Worm (Caenorhabditis elegans) whole organism, L3 larva: Measurements from ENCODE around the gene cox-10.
A peak's percentile ranks its signal among the peaks of the same experiment; 100 is the strongest.

Source experiments
- R02D3.7 ChIP-seq: fragments of 150-350 bp; optimal IDR thresholded peaks from 2 replicates; lab custom pipeline; 2014; ENCODE audit warnings: missing biosample characterization, missing genetic modification characterization
- ZK546.5 ChIP-seq: sonication (generic microtip); optimal IDR thresholded peaks from 2 replicates; lab custom pipeline; 2017; ENCODE audit warnings: missing biosample characterization, missing genetic modification characterization
- aly-2 ChIP-seq: fragments of 150-350 bp; optimal IDR thresholded peaks from 2 replicates; lab custom pipeline; 2014; ENCODE audit warnings: missing biosample characterization, missing genetic modification characterization
- ama-1 ChIP-seq: fragments of 150-350 bp; optimal IDR thresholded peaks from 2 replicates; lab custom pipeline; 2018
- ceh-28 ChIP-seq: fragments of 150-350 bp; optimal IDR thresholded peaks from 2 replicates; lab custom pipeline; 2014; ENCODE audit warnings: missing biosample characterization, missing genetic modification reagents, missing genetic modification characterization
- ceh-9 ChIP-seq: sonication (generic microtip); optimal IDR thresholded peaks from 2 replicates; lab custom pipeline; 2018; ENCODE audit warnings: missing biosample characterization, missing genetic modification characterization
- daf-12 ChIP-seq: fragments of 150-350 bp; optimal IDR thresholded peaks from 2 replicates; lab custom pipeline; 2014; ENCODE audit warnings: missing biosample characterization, missing genetic modification reagents, missing genetic modification characterization
- egl-27 ChIP-seq: sonication (generic microtip); optimal IDR thresholded peaks from 4 replicates; lab custom pipeline; 2017; ENCODE audit warnings: missing biosample characterization, missing genetic modification reagents, missing genetic modification characterization
- egl-5 ChIP-seq: fragments of 150-350 bp; optimal IDR thresholded peaks from 2 replicates; lab custom pipeline; 2017; ENCODE audit warnings: missing biosample characterization, missing genetic modification reagents, missing genetic modification characterization, inconsistent platforms
- elt-1 ChIP-seq: fragments of 150-350 bp; optimal IDR thresholded peaks from 2 replicates; lab custom pipeline; 2014; ENCODE audit warnings: missing biosample characterization, missing genetic modification characterization
- elt-2 ChIP-seq: sonication (generic microtip); optimal IDR thresholded peaks from 2 replicates; lab custom pipeline; 2016; ENCODE audit warnings: missing genetic modification reagents, mild to moderate bottlenecking, missing genetic modification characterization, missing compliant biosample characterization
- elt-3 ChIP-seq, 3 experiments: fragments of 150-350 bp in 1 of 3; sonication (generic microtip) in 2 of 3; optimal IDR thresholded peaks; 2 replicates in 2 of 3; 4 replicates in 1 of 3; lab custom pipeline; 2014 to 2017; ENCODE audit warnings: missing biosample characterization in 3 of 3, missing genetic modification characterization in 3 of 3
- eor-1 ChIP-seq, 2 experiments: fragments of 150-350 bp; optimal IDR thresholded peaks; 2 replicates each; lab custom pipeline; 2014 to 2018; ENCODE audit warnings: missing biosample characterization in 2 of 2, missing genetic modification characterization in 2 of 2
- fkh-10 ChIP-seq: sonication (generic microtip); optimal IDR thresholded peaks from 2 replicates; lab custom pipeline; 2017; ENCODE audit warnings: missing biosample characterization, missing genetic modification reagents, missing genetic modification characterization
- fkh-2 ChIP-seq: fragments of 150-350 bp; optimal IDR thresholded peaks from 2 replicates; lab custom pipeline; 2014; ENCODE audit warnings: missing biosample characterization, missing genetic modification reagents, missing genetic modification characterization
- fos-1 ChIP-seq: fragments of 150-350 bp; optimal IDR thresholded peaks from 2 replicates; lab custom pipeline; 2014; ENCODE audit warnings: missing biosample characterization, missing genetic modification characterization
- jun-1 ChIP-seq: fragments of 150-350 bp; optimal IDR thresholded peaks from 2 replicates; lab custom pipeline; 2014; ENCODE audit warnings: missing biosample characterization, missing genetic modification reagents, missing genetic modification characterization
- lin-15B ChIP-seq: fragments of 150-350 bp; optimal IDR thresholded peaks from 2 replicates; lab custom pipeline; 2014; ENCODE audit warnings: missing biosample characterization, missing genetic modification characterization
- lin-39 ChIP-seq: fragments of 150-350 bp; optimal IDR thresholded peaks from 2 replicates; lab custom pipeline; 2018; ENCODE audit warnings: missing biosample characterization, missing genetic modification reagents, missing genetic modification characterization
- lsy-12 ChIP-seq: sonication (generic microtip); optimal IDR thresholded peaks from 2 replicates; lab custom pipeline; 2016; ENCODE audit warnings: mild to moderate bottlenecking, missing genetic modification characterization, missing compliant biosample characterization
- mdl-1 ChIP-seq: fragments of 150-350 bp; optimal IDR thresholded peaks from 2 replicates; lab custom pipeline; 2014; ENCODE audit warnings: missing biosample characterization, missing genetic modification characterization
- mml-1 ChIP-seq: fragments of 150-350 bp; sonication (generic microtip); optimal IDR thresholded peaks from 3 replicates; lab custom pipeline; 2014; ENCODE audit warnings: missing biosample characterization, missing genetic modification characterization
- nfya-1 ChIP-seq: sonication (generic microtip); optimal IDR thresholded peaks from 2 replicates; lab custom pipeline; 2017; ENCODE audit warnings: missing genetic modification characterization, mild to moderate bottlenecking, missing compliant biosample characterization, antibody characterized with exemption, moderate library complexity; ENCODE audit not compliant: insufficient read depth
- nhr-12 ChIP-seq: fragments of 150-350 bp; optimal IDR thresholded peaks from 2 replicates; lab custom pipeline; 2014; ENCODE audit warnings: missing biosample characterization, missing genetic modification characterization
- nhr-23 ChIP-seq: fragments of 150-350 bp; optimal IDR thresholded peaks from 2 replicates; lab custom pipeline; 2014; ENCODE audit warnings: missing biosample characterization, missing genetic modification reagents, missing genetic modification characterization
- nhr-237 ChIP-seq: fragments of 150-350 bp; optimal IDR thresholded peaks from 2 replicates; lab custom pipeline; 2014; ENCODE audit warnings: missing biosample characterization, missing genetic modification characterization
- nhr-28 ChIP-seq: fragments of 150-350 bp; optimal IDR thresholded peaks from 2 replicates; lab custom pipeline; 2014; ENCODE audit warnings: missing biosample characterization, missing genetic modification characterization
- nhr-43 ChIP-seq: sonication (generic microtip); optimal IDR thresholded peaks from 2 replicates; lab custom pipeline; 2016; ENCODE audit warnings: mild to moderate bottlenecking, missing genetic modification characterization, missing compliant biosample characterization; ENCODE audit not compliant: poor library complexity, severe bottlenecking
- nhr-67 ChIP-seq: fragments of 150-350 bp; optimal IDR thresholded peaks from 2 replicates; lab custom pipeline; 2014; ENCODE audit warnings: missing biosample characterization, missing genetic modification characterization
- nhr-76 ChIP-seq: fragments of 150-350 bp; sonication (generic microtip); optimal IDR thresholded peaks from 5 replicates; lab custom pipeline; 2014; ENCODE audit warnings: missing biosample characterization, missing genetic modification characterization
- nhr-77 ChIP-seq: fragments of 150-350 bp; optimal IDR thresholded peaks from 2 replicates; lab custom pipeline; 2014; ENCODE audit warnings: missing biosample characterization, missing genetic modification characterization
- pha-4 ChIP-seq: fragments of 150-350 bp; optimal IDR thresholded peaks from 2 replicates; lab custom pipeline; 2014; ENCODE audit warnings: missing biosample characterization, missing genetic modification reagents, missing genetic modification characterization
- pqm-1 ChIP-seq: fragments of 150-350 bp; optimal IDR thresholded peaks from 2 replicates; lab custom pipeline; 2017; ENCODE audit warnings: missing biosample characterization, missing genetic modification characterization, inconsistent platforms
- sea-2 ChIP-seq: fragments of 150-350 bp; sonication (generic microtip); optimal IDR thresholded peaks from 4 replicates; lab custom pipeline; 2014; ENCODE audit warnings: missing biosample characterization, missing genetic modification reagents, missing genetic modification characterization
- skn-1 ChIP-seq: fragments of 150-350 bp; optimal IDR thresholded peaks from 2 replicates; lab custom pipeline; 2014; ENCODE audit warnings: missing biosample characterization, missing genetic modification characterization
- snpc-4 ChIP-seq: fragments of 150-350 bp; optimal IDR thresholded peaks from 2 replicates; lab custom pipeline; 2014; ENCODE audit warnings: missing biosample characterization, missing genetic modification characterization
- tbx-2 ChIP-seq: sonication (generic microtip); optimal IDR thresholded peaks from 2 replicates; lab custom pipeline; 2016; ENCODE audit warnings: mild to moderate bottlenecking, missing genetic modification characterization, missing compliant biosample characterization
- unc-39 ChIP-seq: sonication (generic microtip); optimal IDR thresholded peaks from 4 replicates; lab custom pipeline; 2017; ENCODE audit warnings: missing biosample characterization, missing genetic modification characterization
- unc-62 ChIP-seq: fragments of 150-350 bp; sonication (generic microtip); optimal IDR thresholded peaks from 4 replicates; lab custom pipeline; 2014; ENCODE audit warnings: missing biosample characterization, missing genetic modification reagents, missing genetic modification characterization
- ztf-11 ChIP-seq: fragments of 150-350 bp; optimal IDR thresholded peaks from 2 replicates; lab custom pipeline; 2014; ENCODE audit warnings: missing biosample characterization, missing genetic modification characterization
- ztf-4 ChIP-seq: fragments of 150-350 bp; optimal IDR thresholded peaks from 2 replicates; lab custom pipeline; 2014; ENCODE audit warnings: missing biosample characterization, missing genetic modification characterization

The cox-10 gene

DNA sequence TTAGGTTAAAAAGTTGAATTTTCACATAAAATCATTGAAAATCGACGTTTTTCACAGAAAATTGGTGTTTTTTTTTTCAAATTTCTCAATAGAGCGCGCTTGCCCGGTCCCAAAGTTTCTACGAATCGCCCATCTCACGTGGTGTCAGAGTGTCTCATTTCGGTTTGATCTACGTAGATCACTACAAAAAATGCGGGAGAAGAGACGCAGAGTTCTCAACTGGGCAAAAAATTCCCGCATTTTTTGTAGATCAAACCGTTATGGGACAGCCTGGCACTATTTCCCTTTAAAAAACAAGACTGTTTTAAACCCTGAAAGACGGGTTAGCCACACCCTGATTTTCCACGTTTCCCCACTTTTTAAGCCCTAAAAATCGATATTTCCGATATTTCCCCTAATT lies 7.9 kb upstream of the cox-10 start:
- no peak for TF ChIP-seq snpc-4 (tag; lab: Kevin White, UChicago)
- peak; percentile 29 for TF ChIP-seq ceh-28 (tag; lab: Kevin White, UChicago)
- TF ChIP-seq, all 47 proteins: peak for 1

DNA sequence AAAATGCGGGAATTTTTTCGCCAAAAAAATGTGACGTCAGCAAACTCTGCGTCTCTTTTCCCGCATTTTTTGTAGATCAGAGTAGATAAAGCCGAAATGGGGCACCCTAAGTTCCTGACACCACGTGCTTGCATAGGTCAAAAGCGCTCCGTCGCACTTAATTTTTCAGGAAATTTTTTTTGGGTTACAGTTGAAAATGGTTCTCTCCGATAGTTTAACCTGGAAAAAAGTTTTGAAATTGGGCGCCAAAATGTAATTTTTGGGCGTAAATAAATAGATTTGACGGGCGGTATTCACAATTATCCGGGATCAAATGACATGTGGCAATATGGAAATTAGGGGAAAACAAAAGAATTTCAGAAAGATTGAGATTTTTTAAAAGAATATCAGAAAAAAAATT lies 7.2 kb upstream of the cox-10 start:
- peak; percentile 14 for TF ChIP-seq lin-15B (tag; lab: Kevin White, UChicago)
- no peak for TF ChIP-seq pqm-1

DNA sequence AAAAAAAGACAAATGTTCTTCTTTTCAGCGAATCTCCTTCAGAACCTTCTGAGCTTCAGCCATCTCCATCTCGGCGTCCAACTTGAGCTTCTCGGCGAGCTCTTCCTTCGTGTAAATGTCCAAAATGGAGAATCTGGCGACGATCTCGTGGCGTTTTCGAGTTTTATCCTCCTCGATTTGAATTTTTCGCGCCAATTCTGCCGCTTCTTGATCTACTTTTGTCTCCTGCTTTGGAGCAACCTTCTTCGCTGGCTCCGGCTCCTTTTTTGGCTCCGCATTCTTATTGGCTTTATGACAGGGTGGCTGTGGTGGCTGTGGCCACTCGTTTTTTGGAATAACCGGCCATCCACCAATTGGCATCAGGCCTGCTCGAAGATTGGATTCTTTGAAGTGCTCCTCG lies 6.4 kb upstream of the cox-10 start:
- TF ChIP-seq skn-1, result no peak
- no peak for TF ChIP-seq nhr-77 (tag; lab: Kevin White, UChicago)
- no peak for TF ChIP-seq mdl-1 (tag; lab: Kevin White, UChicago)
- no peak for TF ChIP-seq mml-1 (tag; lab: Kevin White, UChicago)
- no peak for TF ChIP-seq unc-62
- TF ChIP-seq nhr-76 (tag; lab: Kevin White, UChicago), result no peak
- no peak for TF ChIP-seq elt-3 (tag; optimal IDR thresholded peaks at IDR 0.05; lab: Kevin White, UChicago)
- no peak for TF ChIP-seq elt-1
- no peak for TF ChIP-seq unc-39 (tag; lab: Kevin White, UChicago)

DNA sequence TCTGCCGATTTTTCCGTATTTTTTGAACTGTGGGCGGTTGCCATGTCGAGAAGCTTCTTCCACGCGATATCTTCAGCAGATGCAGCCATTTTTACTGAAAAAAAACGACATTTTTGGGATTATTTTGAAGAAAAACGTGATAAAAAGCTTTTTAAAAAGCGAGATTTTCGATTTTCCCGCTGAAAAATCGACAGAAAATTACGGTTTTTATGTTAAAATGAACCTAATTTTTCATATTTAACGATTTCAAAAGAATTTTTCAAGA lies 2.1 kb upstream of the cox-10 start, which contains the start of gene Y38E10A.22:
Gene Y38E10A.22, minus strand, starts transcription at position 101 of the 265 bp plus-strand sequence.
- TF ChIP-seq fos-1 (tag; lab: Kevin White, UChicago), result no peak
- TF ChIP-seq nhr-28 (tag; lab: Kevin White, UChicago), result no peak
- no peak for TF ChIP-seq lsy-12 (tag; lab: Kevin White, UChicago)
- no peak for TF ChIP-seq mdl-1 (tag; lab: Kevin White, UChicago)
- no peak for TF ChIP-seq nfya-1 (tag; lab: Kevin White, UChicago)
- TF ChIP-seq daf-12 (tag; lab: Kevin White, UChicago), result no peak
- TF ChIP-seq ztf-4 (tag; lab: Kevin White, UChicago), result no peak
- TF ChIP-seq nhr-67 (tag; lab: Kevin White, UChicago), result no peak
- no peak for TF ChIP-seq ceh-9 (tag; lab: Kevin White, UChicago)
- TF ChIP-seq jun-1 (tag; lab: Kevin White, UChicago), result no peak
- no peak for TF ChIP-seq nhr-43 (tag; lab: Kevin White, UChicago)
- no peak for TF ChIP-seq pha-4 (tag; lab: Kevin White, UChicago)
- TF ChIP-seq skn-1, result no peak
- no peak for TF ChIP-seq unc-62
- TF ChIP-seq snpc-4 (tag; lab: Kevin White, UChicago), result no peak
- TF ChIP-seq nhr-23 (tag; lab: Kevin White, UChicago), result no peak
- TF ChIP-seq nhr-12 (tag; lab: Kevin White, UChicago), result no peak
- TF ChIP-seq elt-1, result no peak
- no peak for TF ChIP-seq elt-3 (tag; optimal IDR thresholded peaks at IDR 0.05; lab: Kevin White, UChicago)
- TF ChIP-seq nhr-77 (tag; lab: Kevin White, UChicago), result no peak

DNA sequence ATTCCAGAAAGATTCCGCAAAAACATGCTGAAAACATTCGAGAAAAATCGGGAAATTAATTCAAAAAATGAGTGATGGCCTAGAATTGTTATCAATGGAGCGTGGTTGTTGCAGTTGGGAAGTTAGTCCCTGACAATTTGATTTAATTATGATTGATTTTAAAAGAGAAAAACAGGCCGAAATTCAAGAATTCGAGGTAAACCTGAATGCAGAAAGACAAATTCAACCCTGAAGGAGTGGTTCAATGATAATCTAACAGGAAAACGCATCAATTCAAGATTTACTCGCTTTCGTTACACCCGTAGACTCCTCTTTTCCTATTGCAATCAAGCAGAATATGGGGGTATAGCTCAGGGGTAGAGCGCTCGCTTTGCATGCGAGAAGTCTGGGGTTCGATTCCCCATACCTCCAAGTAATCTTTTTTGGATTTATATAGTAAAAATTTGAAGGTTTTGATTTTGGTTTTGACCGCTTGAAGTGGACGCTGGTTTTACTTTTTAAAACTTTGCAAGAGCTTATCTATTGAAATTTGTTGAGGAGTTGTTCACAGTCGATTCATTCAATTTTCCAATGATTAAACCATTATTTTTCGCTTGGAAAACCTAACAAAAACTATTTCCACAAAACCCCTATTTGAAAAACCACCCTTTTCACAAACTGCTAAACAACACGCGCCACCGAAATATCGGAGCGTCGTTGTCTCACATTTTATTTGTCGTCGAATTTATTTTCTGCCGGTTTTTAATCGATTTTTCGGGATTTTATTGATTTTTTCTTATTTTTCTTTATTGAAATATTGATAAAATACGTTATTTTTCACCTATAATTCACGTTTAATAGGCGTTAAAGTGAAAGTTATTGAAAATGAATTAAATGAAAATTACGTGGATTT lies 1.5 kb upstream of the cox-10 start:
- peak; percentile 76 for TF ChIP-seq nfya-1 (tag; lab: Kevin White, UChicago)
- TF ChIP-seq nhr-43 (tag; lab: Kevin White, UChicago), result peak; percentile 91
- TF ChIP-seq snpc-4 (tag; lab: Kevin White, UChicago), result peak; percentile 89
- no peak for TF ChIP-seq tbx-2 (tag; lab: Kevin White, UChicago)
- TF ChIP-seq ceh-28 (tag; lab: Kevin White, UChicago), result peak; percentile 85
- no peak for TF ChIP-seq daf-12 (tag; lab: Kevin White, UChicago)
- no peak for TF ChIP-seq ZK546.5 (tag; lab: Kevin White, UChicago)
- no peak for TF ChIP-seq ztf-11 (tag; lab: Kevin White, UChicago)
- no peak for TF ChIP-seq nhr-28 (tag; lab: Kevin White, UChicago)
- TF ChIP-seq nhr-237 (tag; lab: Kevin White, UChicago), result no peak
- TF ChIP-seq aly-2, result no peak
- no peak for TF ChIP-seq egl-5 (tag; lab: Kevin White, UChicago)
- peak; percentile 5 for TF ChIP-seq lin-39 (tag; lab: Kevin White, UChicago)
- no peak for TF ChIP-seq nhr-76 (tag; lab: Kevin White, UChicago)
- TF ChIP-seq egl-27 (tag; lab: Kevin White, UChicago), result no peak
- no peak for TF ChIP-seq sea-2 (GFP tag; lab: Kevin White, UChicago)
- TF ChIP-seq elt-3 (tag; optimal IDR thresholded peaks at IDR 0.05; lab: Kevin White, UChicago), result peak in 1 of 3 experiments; percentile 17
- peak; percentile 89 for TF ChIP-seq lin-15B (tag; lab: Kevin White, UChicago)
- no peak for TF ChIP-seq nhr-77 (tag; lab: Kevin White, UChicago)
- TF ChIP-seq eor-1 (tag; optimal IDR thresholded peaks at IDR 0.05; lab: Kevin White, UChicago), result peak in 1 of 2 experiments; percentile 53
- TF ChIP-seq R02D3.7 (tag; lab: Kevin White, UChicago), result peak; percentile 73
- no peak for TF ChIP-seq fkh-2 (tag; lab: Kevin White, UChicago)
- TF ChIP-seq unc-39 (tag; lab: Kevin White, UChicago), result no peak
- peak; percentile 21 for TF ChIP-seq skn-1
- TF ChIP-seq mml-1 (tag; lab: Kevin White, UChicago), result no peak
- TF ChIP-seq pha-4 (tag; lab: Kevin White, UChicago), result peak; percentile 87
- no peak for TF ChIP-seq ama-1 (lab: Kevin White, UChicago)
- peak; percentile 68 for TF ChIP-seq lsy-12 (tag; lab: Kevin White, UChicago)
- TF ChIP-seq elt-2 (tag; lab: Kevin White, UChicago), result peak; percentile 27
- TF ChIP-seq fkh-10, result peak; percentile 42
- TF ChIP-seq pqm-1, result peak; percentile 56
